Worm (Caenorhabditis elegans) whole organism, mixed stage, embryonic: ENCODE data around the gene pbs-1.
A peak's percentile ranks its signal among the peaks of the same experiment; 100 is the strongest.

Experiments
- M03D4.4 ChIP-seq: sonication (generic microtip); optimal IDR thresholded peaks from 2 replicates; lab custom pipeline; 2017; ENCODE audit warnings: mild to moderate bottlenecking, missing genetic modification characterization, missing compliant biosample characterization
- bed-3 ChIP-seq: fragments of 200-800 bp; sonication (Bioruptor generic); optimal IDR thresholded peaks from 3 replicates; lab custom pipeline; 2018; ENCODE audit warnings: mild to moderate bottlenecking, missing genetic modification characterization, moderate library complexity, missing compliant biosample characterization
- blmp-1 ChIP-seq: fragments of 150-350 bp; optimal IDR thresholded peaks from 2 replicates; lab custom pipeline; 2014; ENCODE audit warnings: missing biosample characterization, missing genetic modification characterization
- ceh-43 ChIP-seq: fragments of 200-800 bp; sonication (Bioruptor generic); optimal IDR thresholded peaks from 2 replicates; lab custom pipeline; 2018; ENCODE audit warnings: mild to moderate bottlenecking, missing genetic modification characterization, moderate library complexity, missing compliant biosample characterization
- ceh-83 ChIP-seq: fragments of 200-800 bp; sonication (Bioruptor generic); optimal IDR thresholded peaks from 2 replicates; lab custom pipeline; 2018; ENCODE audit warnings: mild to moderate bottlenecking, missing genetic modification characterization, missing compliant biosample characterization
- ces-1 ChIP-seq: fragments of 150-350 bp; optimal IDR thresholded peaks from 2 replicates; lab custom pipeline; 2014; ENCODE audit warnings: missing biosample characterization, missing genetic modification reagents, missing genetic modification characterization
- cnd-1 ChIP-seq: fragments of 200-800 bp; sonication (Bioruptor generic); optimal IDR thresholded peaks from 2 replicates; lab custom pipeline; 2018; ENCODE audit warnings: mild to moderate bottlenecking, missing genetic modification characterization, missing compliant biosample characterization
- drap-1 ChIP-seq: fragments of 200-800 bp; sonication (Bioruptor generic); optimal IDR thresholded peaks from 3 replicates; lab custom pipeline; 2018; ENCODE audit warnings: mild to moderate bottlenecking, missing genetic modification characterization, missing compliant biosample characterization
- elt-1 ChIP-seq: sonication (generic microtip); optimal IDR thresholded peaks from 2 replicates; lab custom pipeline; 2017; ENCODE audit warnings: missing genetic modification characterization, mild to moderate bottlenecking, missing compliant biosample characterization, antibody characterized with exemption, moderate library complexity, borderline replicate concordance; ENCODE audit not compliant: insufficient read depth
- elt-3 ChIP-seq: fragments of 150-350 bp; optimal IDR thresholded peaks from 2 replicates; lab custom pipeline; 2014; ENCODE audit warnings: missing biosample characterization, missing genetic modification characterization
- flh-1 ChIP-seq: fragments of 200-800 bp; sonication (Bioruptor generic); optimal IDR thresholded peaks from 2 replicates; lab custom pipeline; 2018; ENCODE audit warnings: mild to moderate bottlenecking, missing genetic modification characterization, moderate library complexity, missing compliant biosample characterization
- ham-2 ChIP-seq: fragments of 200-800 bp; sonication (Bioruptor generic); optimal IDR thresholded peaks from 2 replicates; lab custom pipeline; 2018; ENCODE audit warnings: mild to moderate bottlenecking, missing genetic modification characterization, missing compliant biosample characterization
- hlh-1 ChIP-seq: fragments of 150-350 bp; optimal IDR thresholded peaks from 2 replicates; lab custom pipeline; 2014; ENCODE audit warnings: missing biosample characterization, missing genetic modification reagents, missing genetic modification characterization
- lin-13 ChIP-seq: fragments of 150-350 bp; optimal IDR thresholded peaks from 2 replicates; lab custom pipeline; 2014; ENCODE audit warnings: missing biosample characterization, missing genetic modification characterization
- lsy-2 ChIP-seq: fragments of 150-350 bp; optimal IDR thresholded peaks from 2 replicates; lab custom pipeline; 2014; ENCODE audit warnings: missing biosample characterization, missing genetic modification characterization
- mab-5 ChIP-seq: fragments of 150-350 bp; optimal IDR thresholded peaks from 2 replicates; lab custom pipeline; 2014; ENCODE audit warnings: missing biosample characterization, missing genetic modification characterization
- mep-1 ChIP-seq: fragments of 150-350 bp; optimal IDR thresholded peaks from 2 replicates; lab custom pipeline; 2017; ENCODE audit warnings: missing biosample characterization, missing genetic modification reagents, missing genetic modification characterization, inconsistent platforms
- mls-2 ChIP-seq: sonication (generic microtip); optimal IDR thresholded peaks from 2 replicates; lab custom pipeline; 2016; ENCODE audit warnings: mild to moderate bottlenecking, missing genetic modification characterization, moderate library complexity, missing compliant biosample characterization
- nhr-2 ChIP-seq: fragments of 150-350 bp; optimal IDR thresholded peaks from 2 replicates; lab custom pipeline; 2014; ENCODE audit warnings: missing biosample characterization, missing genetic modification characterization
- nhr-237 ChIP-seq: fragments of 150-350 bp; optimal IDR thresholded peaks from 2 replicates; lab custom pipeline; 2014; ENCODE audit warnings: missing biosample characterization, missing genetic modification characterization
- nhr-28 ChIP-seq: fragments of 150-350 bp; optimal IDR thresholded peaks from 2 replicates; lab custom pipeline; 2014; ENCODE audit warnings: missing biosample characterization, missing genetic modification characterization
- nhr-76 ChIP-seq: sonication (generic microtip); optimal IDR thresholded peaks from 2 replicates; lab custom pipeline; 2017; ENCODE audit warnings: missing biosample characterization, missing genetic modification characterization
- pha-4 ChIP-seq: fragments of 150-350 bp; optimal IDR thresholded peaks from 2 replicates; lab custom pipeline; 2018; ENCODE audit warnings: missing biosample characterization, missing genetic modification reagents, missing genetic modification characterization
- sem-2 ChIP-seq: fragments of 200-800 bp; sonication (Bioruptor generic); optimal IDR thresholded peaks from 2 replicates; lab custom pipeline; 2018; ENCODE audit warnings: mild to moderate bottlenecking, missing genetic modification characterization, missing compliant biosample characterization
- snpc-4 ChIP-seq: fragments of 150-350 bp; optimal IDR thresholded peaks from 2 replicates; lab custom pipeline; 2014; ENCODE audit warnings: missing biosample characterization, missing genetic modification characterization
- sptf-1 ChIP-seq: sonication (generic microtip); optimal IDR thresholded peaks from 2 replicates; lab custom pipeline; 2017; ENCODE audit warnings: mild to moderate bottlenecking, missing genetic modification characterization, moderate library complexity, missing compliant biosample characterization
- tbx-8 ChIP-seq: fragments of 200-800 bp; sonication (Bioruptor generic); optimal IDR thresholded peaks from 2 replicates; lab custom pipeline; 2018; ENCODE audit warnings: mild to moderate bottlenecking, missing genetic modification characterization, moderate library complexity, missing compliant biosample characterization
- unc-120 ChIP-seq: sonication (generic microtip); optimal IDR thresholded peaks from 2 replicates; lab custom pipeline; 2017; ENCODE audit warnings: missing genetic modification characterization, missing compliant biosample characterization; ENCODE audit not compliant: poor library complexity, severe bottlenecking
- unc-39 ChIP-seq: fragments of 150-350 bp; optimal IDR thresholded peaks from 2 replicates; lab custom pipeline; 2014; ENCODE audit warnings: missing biosample characterization, missing genetic modification characterization
- unc-62 ChIP-seq: fragments of 150-350 bp; optimal IDR thresholded peaks from 2 replicates; lab custom pipeline; 2014; ENCODE audit warnings: missing biosample characterization, missing genetic modification reagents, missing genetic modification characterization
- ztf-11 ChIP-seq: fragments of 150-350 bp; optimal IDR thresholded peaks from 2 replicates; lab custom pipeline; 2014; ENCODE audit warnings: missing biosample characterization, missing genetic modification characterization

The pbs-1 gene

DNA sequence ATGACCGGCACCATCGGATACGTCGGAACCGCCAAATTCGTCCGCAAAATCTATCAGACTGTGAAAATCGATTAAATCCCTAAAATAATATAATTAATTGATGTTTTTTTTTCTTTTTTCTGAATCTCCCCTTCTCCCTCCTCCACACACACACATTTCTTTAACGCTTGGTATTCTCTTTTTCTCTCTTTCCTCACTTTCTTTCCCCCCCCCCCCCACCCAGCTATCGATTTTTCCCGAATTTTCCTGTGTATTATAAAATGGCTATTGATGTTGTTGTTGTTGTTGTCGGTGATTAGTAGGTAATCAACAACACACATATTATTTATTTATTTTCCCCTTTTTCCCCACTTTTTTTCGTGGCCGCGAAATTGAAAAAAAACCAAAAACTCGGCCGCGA is 41.7 kb upstream of the pbs-1 start:
- TF ChIP-seq ztf-11 (tag; lab: Kevin White, UChicago) (no peak), ces-1 (GFP tag; lab: Kevin White, UChicago) (peak; percentile 6), sptf-1 (peak; percentile 42)

DNA sequence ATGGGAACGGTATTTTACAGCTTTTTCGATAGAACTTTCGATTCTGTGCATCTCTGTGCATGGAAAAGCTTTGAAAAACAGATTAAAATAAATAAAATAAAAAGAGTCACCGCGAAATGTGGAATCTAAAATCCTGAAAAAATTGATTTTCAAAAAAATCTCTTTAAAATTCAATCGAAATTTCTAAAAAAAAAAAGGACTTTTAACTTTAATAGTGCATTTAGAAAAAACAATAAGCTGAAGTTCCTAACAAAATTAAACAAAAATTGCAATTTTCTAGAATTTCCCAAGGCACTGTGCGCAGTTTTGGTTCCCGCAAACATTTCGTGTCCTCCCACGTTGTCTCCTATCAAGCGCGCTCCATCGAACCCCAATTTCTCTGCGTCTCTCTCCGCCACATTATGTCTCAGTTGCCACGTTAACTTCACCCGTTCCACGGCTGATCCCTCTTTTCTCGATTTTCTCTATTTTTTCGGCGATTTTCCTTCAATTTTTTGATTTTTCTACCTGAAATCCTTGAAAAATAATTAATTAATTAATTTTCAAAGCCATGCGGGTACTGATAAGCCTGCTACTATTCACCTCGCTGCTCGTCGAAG is 36.0 kb upstream of the pbs-1 start, which contains the start of the genes Y41D4A.6 and Y41D4A.4:
TSS of gene Y41D4A.6 (minus strand) at position 51 of the 599 bp plus-strand sequence.
TSS of gene Y41D4A.4 (plus strand) at position 549 of the 599 bp plus-strand sequence.
- TF ChIP-seq flh-1 (GFP tag; lab: Kevin White, UChicago), result no peak
- TF ChIP-seq lsy-2 (tag; lab: Kevin White, UChicago), result peak; percentile 55
- TF ChIP-seq unc-62 (GFP tag; lab: Kevin White, UChicago), result peak; percentile 5
- TF ChIP-seq ham-2, result peak; percentile 11
- peak; percentile 90 for TF ChIP-seq ces-1 (GFP tag; lab: Kevin White, UChicago)
- peak; percentile 57 for TF ChIP-seq tbx-8 (GFP tag; lab: Kevin White, UChicago)
- peak; percentile 39 for TF ChIP-seq ceh-43
- TF ChIP-seq M03D4.4 (tag; lab: Kevin White, UChicago), result peak; percentile 68
- TF ChIP-seq nhr-2 (tag; lab: Kevin White, UChicago), result no peak
- TF ChIP-seq snpc-4 (tag; lab: Kevin White, UChicago), result no peak
- peak; percentile 83 for TF ChIP-seq nhr-237 (tag; lab: Kevin White, UChicago)
- peak; percentile 57 for TF ChIP-seq drap-1 (GFP tag; lab: Kevin White, UChicago)
- TF ChIP-seq unc-120 (tag; lab: Kevin White, UChicago), result peak; percentile 63
- peak; percentile 68 for TF ChIP-seq mep-1 (tag; lab: Kevin White, UChicago)
- TF ChIP-seq nhr-76 (tag; lab: Kevin White, UChicago), result no peak
- peak; percentile 58 for TF ChIP-seq bed-3
- peak; percentile 84 for TF ChIP-seq sptf-1
- TF ChIP-seq mls-2 (tag; lab: Kevin White, UChicago), result peak; percentile 70
- TF ChIP-seq pha-4 (tag; lab: Kevin White, UChicago), result peak; percentile 69
- peak; percentile 73 for TF ChIP-seq lin-13
- no peak for TF ChIP-seq elt-1
- TF ChIP-seq sem-2, result peak; percentile 43
- TF ChIP-seq elt-3 (tag; lab: Kevin White, UChicago), result no peak
- TF ChIP-seq cnd-1, result peak; percentile 61
- peak; percentile 67 for TF ChIP-seq ceh-83 (GFP tag; lab: Kevin White, UChicago)

- no peak for TF ChIP-seq elt-3 (tag; lab: Kevin White, UChicago)
- no peak for TF ChIP-seq unc-39 (tag; lab: Kevin White, UChicago)
- TF ChIP-seq ztf-11 (tag; lab: Kevin White, UChicago), result no peak
- TF ChIP-seq blmp-1, result no peak
- TF ChIP-seq ceh-83 (GFP tag; lab: Kevin White, UChicago), result no peak
- TF ChIP-seq hlh-1 (tag; lab: Kevin White, UChicago), result no peak
- TF ChIP-seq snpc-4 (tag; lab: Kevin White, UChicago), result no peak
- no peak for TF ChIP-seq flh-1 (GFP tag; lab: Kevin White, UChicago)
- no peak for TF ChIP-seq unc-62 (GFP tag; lab: Kevin White, UChicago)
- TF ChIP-seq sem-2, result no peak
- TF ChIP-seq ceh-43, result no peak
- TF ChIP-seq nhr-28 (tag; lab: Kevin White, UChicago), result no peak
- TF ChIP-seq unc-120 (tag; lab: Kevin White, UChicago), result no peak
- no peak for TF ChIP-seq mab-5 (tag; lab: Kevin White, UChicago)
Measured at ce11 chrIV:1740105-1741023, 30.8 kb upstream of the pbs-1 start, which contains the start of gene ptpn-22. ptpn-22 (minus strand) TSS chrIV:1740262.
